Fruit fly (Drosophila melanogaster) whole organism, embryonic: ENCODE measurements around the gene Inx7.

Experiments
- Atf-2 ChIP-seq: fragments of 200-800 bp; sonication (Bioruptor generic); optimal IDR thresholded peaks from 2 replicates; lab custom pipeline; 2016; ENCODE audit warnings: missing biosample characterization, missing genetic modification characterization
- C15 ChIP-seq: fragments of 200-800 bp; sonication (Bioruptor generic); IDR thresholded peaks from 3 replicates; pipeline ENCODE4 v1.3.6; 2022; ENCODE audit warnings: missing biosample characterization, missing genetic modification characterization
- CG10209 ChIP-seq: fragments of 200-800 bp; sonication (Bioruptor generic); optimal IDR thresholded peaks from 3 replicates; lab custom pipeline; 2017; ENCODE audit warnings: missing biosample characterization, mild to moderate bottlenecking, missing genetic modification characterization, missing genetic modification reagents
- CG10274 ChIP-seq: fragments of 200-800 bp; sonication (Bioruptor generic); optimal IDR thresholded peaks from 3 replicates; lab custom pipeline; 2017; ENCODE audit warnings: missing biosample characterization, mild to moderate bottlenecking, missing genetic modification characterization
- CG1233 ChIP-seq: fragments of 200-800 bp; sonication (Bioruptor generic); optimal IDR thresholded peaks from 4 replicates; lab custom pipeline; 2018; ENCODE audit warnings: missing biosample characterization, mild to moderate bottlenecking, missing genetic modification characterization
- CG14014 ChIP-seq: fragments of 200-800 bp; sonication (Bioruptor generic); IDR thresholded peaks from 2 replicates; pipeline ENCODE4 v1.3.6; 2022; ENCODE audit warnings: missing biosample characterization, missing genetic modification characterization
- CG15601 ChIP-seq: fragments of 200-800 bp; sonication (Bioruptor generic); optimal IDR thresholded peaks from 3 replicates; lab custom pipeline; 2019; ENCODE audit warnings: missing biosample characterization, mild to moderate bottlenecking, missing genetic modification characterization, moderate library complexity
- CG1602 ChIP-seq: fragments of 200-800 bp; sonication (Bioruptor generic); optimal IDR thresholded peaks from 3 replicates; lab custom pipeline; 2016; ENCODE audit warnings: missing biosample characterization, missing genetic modification characterization
- CG16815 ChIP-seq: fragments of 200-800 bp; sonication (Bioruptor generic); optimal IDR thresholded peaks from 3 replicates; lab custom pipeline; 2017; ENCODE audit warnings: missing biosample characterization, mild to moderate bottlenecking, missing genetic modification characterization
- CG18764 ChIP-seq: fragments of 200-800 bp; sonication (Bioruptor generic); optimal IDR thresholded peaks from 3 replicates; lab custom pipeline; 2016; ENCODE audit warnings: missing biosample characterization, missing genetic modification characterization
- CG32772 ChIP-seq: fragments of 200-800 bp; sonication (Bioruptor generic); IDR thresholded peaks from 2 replicates; pipeline ENCODE4 v1.3.6; 2022; ENCODE audit warnings: missing biosample characterization, missing genetic modification characterization
- CG3281 ChIP-seq: fragments of 200-800 bp; sonication (Bioruptor generic); optimal IDR thresholded peaks from 3 replicates; lab custom pipeline; 2017; ENCODE audit warnings: missing biosample characterization, mild to moderate bottlenecking, missing genetic modification characterization
- CG34376 ChIP-seq: fragments of 200-800 bp; sonication (Bioruptor generic); optimal IDR thresholded peaks from 2 replicates; lab custom pipeline; 2018; ENCODE audit warnings: missing biosample characterization, mild to moderate bottlenecking, missing genetic modification characterization
- CG42726 ChIP-seq: fragments of 200-800 bp; sonication (Bioruptor generic); IDR thresholded peaks from 2 replicates; pipeline ENCODE4 v1.3.6; 2022; ENCODE audit warnings: missing biosample characterization, missing genetic modification characterization; ENCODE audit not compliant: partially characterized antibody
- CG4360 ChIP-seq: fragments of 200-800 bp; sonication (Bioruptor generic); IDR thresholded peaks from 2 replicates; pipeline ENCODE4 v1.3.6; 2022; ENCODE audit warnings: missing biosample characterization, missing genetic modification characterization
- CG4424 ChIP-seq: fragments of 200-800 bp; sonication (Bioruptor generic); optimal IDR thresholded peaks from 3 replicates; lab custom pipeline; 2016; ENCODE audit warnings: missing biosample characterization, missing genetic modification characterization
- CG4707 ChIP-seq: fragments of 200-800 bp; sonication (Bioruptor generic); optimal IDR thresholded peaks from 2 replicates; lab custom pipeline; 2018; ENCODE audit warnings: missing biosample characterization, mild to moderate bottlenecking, missing genetic modification characterization, moderate library complexity
- CG7357 ChIP-seq: fragments of 200-800 bp; sonication (Bioruptor generic); IDR thresholded peaks from 3 replicates; pipeline ENCODE4 v1.3.6; 2022; ENCODE audit warnings: missing biosample characterization, missing genetic modification characterization
- CG7928 ChIP-seq: fragments of 200-800 bp; sonication (Bioruptor generic); optimal IDR thresholded peaks from 2 replicates; lab custom pipeline; 2017; ENCODE audit warnings: missing biosample characterization, mild to moderate bottlenecking, missing genetic modification characterization
- CG7963 ChIP-seq: fragments of 200-800 bp; sonication (Bioruptor generic); IDR thresholded peaks from 3 replicates; pipeline ENCODE4 v1.3.6; 2022; ENCODE audit warnings: missing biosample characterization, missing genetic modification characterization; ENCODE audit not compliant: partially characterized antibody
- CG8944 ChIP-seq: fragments of 200-800 bp; sonication (Bioruptor generic); optimal IDR thresholded peaks from 3 replicates; lab custom pipeline; 2016; ENCODE audit warnings: missing biosample characterization, missing genetic modification characterization
- Dad ChIP-seq: fragments of 200-800 bp; sonication (Bioruptor generic); optimal IDR thresholded peaks from 3 replicates; lab custom pipeline; 2016; ENCODE audit warnings: missing biosample characterization, missing genetic modification characterization
- Dref ChIP-seq: fragments of 200-800 bp; sonication (Bioruptor generic); IDR thresholded peaks from 2 replicates; pipeline ENCODE4 v1.3.6; 2022; ENCODE audit warnings: missing biosample characterization, missing genetic modification characterization
- ERR ChIP-seq: fragments of 200-800 bp; sonication (Bioruptor generic); optimal IDR thresholded peaks from 2 replicates; lab custom pipeline; 2016; ENCODE audit warnings: missing biosample characterization, missing genetic modification characterization
- Eip74EF ChIP-seq, 2 experiments: fragments of 200-800 bp in 1 of 2; fragments of >200 bp in 1 of 2; sonication (Bioruptor generic) in 1 of 2; optimal IDR thresholded peaks; 2 replicates each; lab custom pipeline; 2017 to 2019; ENCODE audit warnings: missing biosample characterization in 2 of 2, missing genetic modification characterization in 2 of 2, mild to moderate bottlenecking in 1 of 2, moderate library complexity in 1 of 2
- H15 ChIP-seq: fragments of 200-800 bp; sonication (Bioruptor generic); IDR thresholded peaks from 3 replicates; pipeline ENCODE4 v1.3.6; 2022; ENCODE audit warnings: missing biosample characterization, missing genetic modification characterization
- Hr78 ChIP-seq, 2 experiments: fragments of 200-800 bp in 1 of 2; fragments of >200 bp in 1 of 2; sonication (Bioruptor generic) in 1 of 2; optimal IDR thresholded peaks; 2 replicates each; lab custom pipeline; 2017 to 2019; ENCODE audit warnings: missing biosample characterization in 2 of 2, missing genetic modification characterization in 2 of 2, mild to moderate bottlenecking in 1 of 2, moderate library complexity in 1 of 2
- MESR4 ChIP-seq: fragments of 200-800 bp; sonication (Bioruptor generic); optimal IDR thresholded peaks from 2 replicates; lab custom pipeline; 2018; ENCODE audit warnings: missing biosample characterization, mild to moderate bottlenecking, missing genetic modification characterization, moderate library complexity
- Myb ChIP-seq: fragments of 200-800 bp; sonication (Bioruptor generic); optimal IDR thresholded peaks from 2 replicates; lab custom pipeline; 2016; ENCODE audit warnings: missing biosample characterization, missing genetic modification characterization
- NC2β ChIP-seq: fragments of 200-800 bp; sonication (Bioruptor generic); optimal IDR thresholded peaks from 2 replicates; lab custom pipeline; 2016; ENCODE audit warnings: missing biosample characterization, missing genetic modification characterization
- Side ChIP-seq: fragments of 200-800 bp; sonication (Bioruptor generic); optimal IDR thresholded peaks from 2 replicates; lab custom pipeline; 2016; ENCODE audit warnings: missing biosample characterization, missing genetic modification characterization
- Sin3A ChIP-seq: fragments of >200 bp; optimal IDR thresholded peaks from 2 replicates; lab custom pipeline; 2018
- Sox102F ChIP-seq: fragments of 200-800 bp; sonication (Bioruptor generic); optimal IDR thresholded peaks from 2 replicates; lab custom pipeline; 2018; ENCODE audit warnings: missing biosample characterization, mild to moderate bottlenecking, missing genetic modification characterization, moderate library complexity
- Vsx1 ChIP-seq: fragments of 200-800 bp; sonication (Bioruptor generic); optimal IDR thresholded peaks from 2 replicates; lab custom pipeline; 2017; ENCODE audit warnings: missing biosample characterization, mild to moderate bottlenecking, missing genetic modification characterization, missing genetic modification reagents
- Xrp1 ChIP-seq: fragments of 200-800 bp; sonication (Bioruptor generic); IDR thresholded peaks from 2 replicates; pipeline ENCODE4 v1.3.6; 2022; ENCODE audit warnings: missing biosample characterization, missing genetic modification characterization
- crc ChIP-seq: fragments of 200-800 bp; sonication (Bioruptor generic); optimal IDR thresholded peaks from 2 replicates; lab custom pipeline; 2016; ENCODE audit warnings: missing biosample characterization, missing genetic modification characterization
- crol ChIP-seq: fragments of 200-800 bp; sonication (Bioruptor generic); IDR thresholded peaks from 2 replicates; pipeline ENCODE4 v1.3.6; 2022; ENCODE audit warnings: missing biosample characterization, missing genetic modification characterization
- gcm ChIP-seq: fragments of 200-800 bp; sonication (Bioruptor generic); optimal IDR thresholded peaks from 2 replicates; lab custom pipeline; 2019; ENCODE audit warnings: missing biosample characterization, mild to moderate bottlenecking, missing genetic modification characterization, moderate library complexity
- gcm2 ChIP-seq: fragments of 200-800 bp; sonication (Bioruptor generic); optimal IDR thresholded peaks from 2 replicates; lab custom pipeline; 2016; ENCODE audit warnings: missing biosample characterization, missing genetic modification characterization
- ken ChIP-seq: fragments of 200-800 bp; sonication (Bioruptor generic); IDR thresholded peaks from 3 replicates; pipeline ENCODE4 v1.3.6; 2022; ENCODE audit warnings: missing biosample characterization, missing genetic modification characterization
- p53 ChIP-seq: fragments of 200-800 bp; sonication (Bioruptor generic); optimal IDR thresholded peaks from 2 replicates; lab custom pipeline; 2016; ENCODE audit warnings: missing biosample characterization, missing genetic modification characterization
- pita ChIP-seq: fragments of 200-800 bp; sonication (Bioruptor generic); optimal IDR thresholded peaks from 2 replicates; lab custom pipeline; 2017; ENCODE audit warnings: missing biosample characterization, mild to moderate bottlenecking, missing genetic modification characterization
- prd ChIP-seq, 3 experiments: fragments of >200 bp in 2 of 3; fragments of 200-800 bp in 1 of 3; sonication (Bioruptor generic) in 1 of 3; optimal IDR thresholded peaks in 2 of 3; IDR thresholded peaks in 1 of 3; 2 replicates in 2 of 3; 3 replicates in 1 of 3; pipeline versions ENCODE4 v1.3.6 to Lab custom; 2017 to 2022; ENCODE audit warnings: missing biosample characterization in 1 of 3, missing genetic modification characterization in 1 of 3
- sd ChIP-seq: fragments of 200-800 bp; sonication (Bioruptor generic); optimal IDR thresholded peaks from 3 replicates; lab custom pipeline; 2018; ENCODE audit warnings: missing biosample characterization, mild to moderate bottlenecking, missing genetic modification characterization, moderate library complexity
- sim ChIP-seq: fragments of 200-800 bp; sonication (Bioruptor generic); IDR thresholded peaks from 2 replicates; pipeline ENCODE4 v1.3.6; 2022; ENCODE audit warnings: missing biosample characterization, missing genetic modification characterization
- slbo ChIP-seq: fragments of 200-800 bp; sonication (Bioruptor generic); IDR thresholded peaks from 2 replicates; pipeline ENCODE4 v1.3.6; 2022; ENCODE audit warnings: missing biosample characterization, missing genetic modification characterization
- sob ChIP-seq: fragments of 200-800 bp; sonication (Bioruptor generic); IDR thresholded peaks from 2 replicates; pipeline ENCODE4 v1.3.6; 2022; ENCODE audit warnings: missing biosample characterization, missing genetic modification characterization
- tio ChIP-seq: fragments of 200-800 bp; sonication (Bioruptor generic); optimal IDR thresholded peaks from 2 replicates; lab custom pipeline; 2017; ENCODE audit warnings: missing biosample characterization, missing genetic modification characterization, inconsistent platforms
- trem ChIP-seq: fragments of 200-800 bp; optimal IDR thresholded peaks from 3 replicates; lab custom pipeline; 2019; ENCODE audit warnings: missing biosample characterization, mild to moderate bottlenecking, missing genetic modification characterization, moderate library complexity

Gene Inx7

DNA sequence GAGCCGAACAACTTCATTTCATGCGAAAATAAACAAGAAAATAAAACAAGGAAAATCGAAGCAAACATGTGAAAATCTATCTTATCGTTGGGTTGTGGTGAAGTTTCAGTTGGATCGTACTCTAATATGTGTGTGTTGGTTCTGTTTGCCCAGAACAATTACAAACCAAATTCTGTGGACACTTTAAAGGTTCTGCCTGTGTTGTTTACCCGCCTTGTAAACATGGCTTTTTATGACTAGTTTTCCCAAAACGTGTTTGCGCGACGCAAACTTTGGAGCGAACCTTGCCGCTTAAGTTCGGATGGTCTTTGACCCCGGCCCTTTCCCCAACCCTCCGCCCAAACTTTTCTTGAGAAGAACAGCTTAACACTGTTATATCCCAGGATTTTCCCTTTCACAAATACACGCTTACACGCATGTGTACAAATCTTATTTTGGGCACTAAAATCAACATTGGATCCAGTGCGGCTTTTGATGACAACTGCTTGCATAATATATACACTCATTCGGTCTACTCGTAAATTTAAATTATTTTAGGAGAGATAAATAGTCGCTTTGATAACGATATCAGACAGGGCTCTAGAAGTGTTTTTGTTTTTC is 10.8 kb upstream of the Inx7 start (continued):
- no peak for TF ChIP-seq prd (optimal IDR thresholded peaks at IDR 0.05; lab: Kevin White, UChicago)
- peak; percentile 73 for TF ChIP-seq prd (GFP tag; IDR thresholded peaks at IDR 0.05; lab: Robert Waterston, UW)
- TF ChIP-seq CG8944 (GFP tag; lab: Kevin White, UChicago): peak; percentile 86
- TF ChIP-seq Sox102F (GFP tag; lab: Kevin White, UChicago): peak; percentile 46
- TF ChIP-seq Atf-2 (GFP tag; lab: Kevin White, UChicago): peak; percentile 88
- no peak for TF ChIP-seq Dref
- TF ChIP-seq gcm2 (GFP tag; lab: Kevin White, UChicago): peak; percentile 71
- peak; percentile 48 for TF ChIP-seq CG16815 (GFP tag; lab: Kevin White, UChicago)
- peak; percentile 62 for TF ChIP-seq CG4360 (GFP tag; lab: Robert Waterston, UW)
- TF ChIP-seq sd (tag; lab: Kevin White, UChicago): peak; percentile 59
- TF ChIP-seq C15 (GFP tag; lab: Robert Waterston, UW): no peak
- TF ChIP-seq Vsx1 (GFP tag; lab: Kevin White, UChicago): peak; percentile 93
- TF ChIP-seq CG18764 (GFP tag; lab: Kevin White, UChicago): peak; percentile 90
- peak; percentile 48 for TF ChIP-seq ERR (GFP tag; lab: Kevin White, UChicago)
- TF ChIP-seq Dad (GFP tag; lab: Kevin White, UChicago): peak; percentile 46
- peak; percentile 39 for TF ChIP-seq CG34376 (GFP tag; lab: Kevin White, UChicago)
- peak; percentile 94 for TF ChIP-seq NC2β (GFP tag; lab: Kevin White, UChicago)
- no peak for TF ChIP-seq CG7963
- peak; percentile 86 for TF ChIP-seq sob (GFP tag; lab: Robert Waterston, UW)
- TF ChIP-seq Xrp1 (GFP tag; lab: Robert Waterston, UW): peak; percentile 92
- TF ChIP-seq CG10209 (GFP tag; lab: Kevin White, UChicago): peak; percentile 93
- TF ChIP-seq CG32772: peak; percentile 40; the same call in 1 of the 2 replicates
- TF ChIP-seq CG7928 (GFP tag; lab: Kevin White, UChicago): peak; percentile 46
- TF ChIP-seq CG7357 (GFP tag; lab: Robert Waterston, UW): no peak
- peak; percentile 90 for TF ChIP-seq Side (GFP tag; lab: Kevin White, UChicago)
- TF ChIP-seq CG1602 (GFP tag; lab: Kevin White, UChicago): peak; percentile 83
- no peak for TF ChIP-seq CG42726 (GFP tag; lab: Robert Waterston, UW)
- peak; percentile 24 for TF ChIP-seq MESR4
- TF ChIP-seq trem (tag; lab: Kevin White, UChicago): peak; percentile 74
- peak; percentile 81 for TF ChIP-seq sim
- TF ChIP-seq CG10274 (GFP tag; lab: Kevin White, UChicago): peak; percentile 57
- peak; percentile 87 for TF ChIP-seq gcm (GFP tag; lab: Kevin White, UChicago)
- TF ChIP-seq crol: no peak
- TF ChIP-seq CG4707: peak; percentile 79
- no peak for TF ChIP-seq pita (GFP tag; lab: Kevin White, UChicago)
- peak; percentile 70 for TF ChIP-seq CG3281
- TF ChIP-seq CG15601 (tag; lab: Kevin White, UChicago): peak; percentile 96
- TF ChIP-seq CG1233 (GFP tag; lab: Kevin White, UChicago): peak; percentile 91
- peak; percentile 76; the same call in 2 of the 3 replicates for TF ChIP-seq ken (GFP tag; lab: Robert Waterston, UW)
- peak in 1 of 2 experiments; percentile 74 for TF ChIP-seq Hr78 (GFP tag; optimal IDR thresholded peaks at IDR 0.05; lab: Kevin White, UChicago)
- peak; percentile 81; the same call in 1 of the 2 replicates for TF ChIP-seq CG14014 (GFP tag; lab: Robert Waterston, UW)
- peak; percentile 81 for TF ChIP-seq p53 (GFP tag; lab: Kevin White, UChicago)
- no peak for TF ChIP-seq Sin3A (lab: Kevin White, UChicago)
- peak; percentile 72 for TF ChIP-seq CG4424 (GFP tag; lab: Kevin White, UChicago)
- TF ChIP-seq tio (GFP tag; lab: Kevin White, UChicago): peak; percentile 88
- 0 out of 2 replicates have a peak, but pooled peaks have one; percentile 23 for TF ChIP-seq slbo (GFP tag; lab: Robert Waterston, UW)
- TF ChIP-seq Eip74EF (GFP tag; optimal IDR thresholded peaks at IDR 0.05; lab: Kevin White, UChicago): peak in 1 of 2 experiments; percentile 52
- peak; percentile 59 for TF ChIP-seq Myb (GFP tag; lab: Kevin White, UChicago)
- peak; percentile 74 for TF ChIP-seq crc (GFP tag; lab: Kevin White, UChicago)
- peak; percentile 54; the same call in 1 of the 3 replicates for TF ChIP-seq H15 (GFP tag; lab: Robert Waterston, UW)
